Fruit fly (Drosophila melanogaster) whole organism: Measurements from ENCODE around the gene loco.

Source experiments
- CG8478 ChIP-seq: fragments of >200 bp; optimal IDR thresholded peaks from 2 replicates; lab custom pipeline; 2018; ENCODE audit warnings: inconsistent platforms
- Dll ChIP-seq: fragments of >200 bp; optimal IDR thresholded peaks from 2 replicates; lab custom pipeline; 2017
- EcR ChIP-seq, 2 experiments: fragments of >200 bp; optimal IDR thresholded peaks; 2 replicates each; lab custom pipeline; 2017; ENCODE audit warnings: missing biosample characterization in 2 of 2, missing genetic modification characterization in 2 of 2, missing genetic modification reagents in 2 of 2
- pan ChIP-seq: fragments of >200 bp; optimal IDR thresholded peaks from 2 replicates; lab custom pipeline; 2017
- psq ChIP-seq: fragments of >200 bp; optimal IDR thresholded peaks from 2 replicates; lab custom pipeline; 2017
- usp ChIP-seq: fragments of >200 bp; optimal IDR thresholded peaks from 2 replicates; lab custom pipeline; 2017; ENCODE audit warnings: missing biosample characterization, missing genetic modification characterization, mixed read lengths

DNA sequence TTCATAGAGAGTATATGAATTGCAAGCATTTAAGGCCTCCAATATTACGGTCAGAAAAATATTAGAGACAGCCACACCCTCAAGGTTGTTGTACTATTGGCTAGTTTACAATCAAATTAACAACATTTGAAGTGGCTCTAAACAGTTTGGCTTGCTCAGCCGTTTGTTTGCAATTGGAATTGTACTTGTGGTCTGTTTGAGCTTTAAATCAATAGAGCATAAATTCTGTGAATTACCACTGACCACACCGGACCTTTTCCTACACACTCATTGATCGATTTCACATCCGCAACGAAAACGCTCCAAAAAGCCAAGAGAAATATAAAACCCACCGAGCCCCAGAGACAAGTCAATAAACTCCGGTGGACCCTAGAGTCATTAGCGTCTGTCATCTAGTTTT lies 65.6 kb downstream of the loco start:
- TF ChIP-seq pan (lab: Kevin White, UChicago) = no peak
- TF ChIP-seq CG8478 (lab: Kevin White, UChicago) = no peak
- TF ChIP-seq EcR (GFP tag; optimal IDR thresholded peaks at IDR 0.05; lab: Kevin White, UChicago) = no peak
- TF ChIP-seq psq (lab: Kevin White, UChicago) = no peak
- no peak for TF ChIP-seq usp (GFP tag; lab: Kevin White, UChicago)
- TF ChIP-seq Dll (lab: Kevin White, UChicago) = no peak
